Worm (Caenorhabditis elegans) whole organism, young adult: ENCODE results near the gene hoe-1.

Source experiments
- B0035.1 ChIP-seq: sonication (generic microtip); optimal IDR thresholded peaks from 2 replicates; lab custom pipeline; 2016; ENCODE audit warnings: missing genetic modification characterization, mild to moderate bottlenecking, missing compliant biosample characterization, missing genotype, missing genetic modification reagents
- F49E8.2 ChIP-seq: sonication (generic microtip); optimal IDR thresholded peaks from 3 replicates; lab custom pipeline; 2017; ENCODE audit warnings: missing genetic modification characterization, mild to moderate bottlenecking, missing compliant biosample characterization, antibody characterized with exemption, moderate library complexity; ENCODE audit not compliant: insufficient read depth
- F52B5.7 ChIP-seq: sonication (generic microtip); optimal IDR thresholded peaks from 2 replicates; lab custom pipeline; 2016; ENCODE audit warnings: mild to moderate bottlenecking, missing genetic modification characterization, missing compliant biosample characterization
- K11D2.4 ChIP-seq: fragments of 200-800 bp; sonication (Bioruptor generic); IDR thresholded peaks from 2 replicates; pipeline ENCODE4 v1.3.6; 2022; ENCODE audit warnings: missing genetic modification reagents, missing genetic modification characterization, missing compliant biosample characterization
- Y53F4B.3 ChIP-seq: fragments of 200-800 bp; sonication (Bioruptor generic); IDR thresholded peaks from 2 replicates; pipeline ENCODE4 v1.3.6; 2022; ENCODE audit warnings: missing genetic modification reagents, missing genetic modification characterization, missing compliant biosample characterization
- Y56A3A.18 ChIP-seq: fragments of 200-800 bp; sonication (Bioruptor generic); IDR thresholded peaks from 2 replicates; pipeline ENCODE4 v1.3.6; 2022; ENCODE audit warnings: missing genetic modification reagents, missing genetic modification characterization, missing compliant biosample characterization
- Y67H2A.10 ChIP-seq: fragments of 200-800 bp; sonication (Bioruptor generic); conservative IDR thresholded peaks from 2 replicates; pipeline ENCODE4 v1.3.6; 2022; ENCODE audit warnings: missing genetic modification reagents, missing genetic modification characterization, missing compliant biosample characterization
- Y79H2A.3 ChIP-seq: fragments of 200-800 bp; sonication (Bioruptor generic); conservative IDR thresholded peaks from 2 replicates; pipeline ENCODE4 v1.3.6; 2022; ENCODE audit warnings: missing genetic modification reagents, missing genetic modification characterization, missing compliant biosample characterization
- Y95B8A.8 ChIP-seq: fragments of 200-800 bp; sonication (Bioruptor generic); IDR thresholded peaks from 2 replicates; pipeline ENCODE4 v1.3.6; 2022; ENCODE audit warnings: missing genetic modification reagents, missing genetic modification characterization, missing compliant biosample characterization
- ZK185.1 ChIP-seq: sonication (generic microtip); optimal IDR thresholded peaks from 2 replicates; lab custom pipeline; 2016; ENCODE audit warnings: mild to moderate bottlenecking, missing genetic modification characterization, missing compliant biosample characterization; ENCODE audit not compliant: poor library complexity, severe bottlenecking
- aptf-2 ChIP-seq: fragments of 200-800 bp; sonication (Bioruptor generic); conservative IDR thresholded peaks from 2 replicates; pipeline ENCODE4 v1.3.6; 2022; ENCODE audit warnings: missing genetic modification reagents, missing genetic modification characterization, missing compliant biosample characterization
- bed-2 ChIP-seq: fragments of 200-800 bp; sonication (Bioruptor generic); IDR thresholded peaks from 2 replicates; pipeline ENCODE4 v1.3.6; 2022; ENCODE audit warnings: missing genetic modification reagents, missing genetic modification characterization, missing compliant biosample characterization
- ccch-3 ChIP-seq: fragments of 200-800 bp; sonication (Bioruptor generic); optimal IDR thresholded peaks from 2 replicates; lab custom pipeline; 2018; ENCODE audit warnings: mild to moderate bottlenecking, missing genetic modification characterization, missing compliant biosample characterization
- cebp-1 ChIP-seq, 2 experiments: fragments of 200-800 bp in 1 of 2; sonication (Bioruptor generic) in 1 of 2; sonication (generic microtip) in 1 of 2; IDR thresholded peaks in 1 of 2; optimal IDR thresholded peaks in 1 of 2; 2 replicates each; pipeline versions ENCODE4 v1.3.6 to Lab custom; 2017 to 2022; ENCODE audit warnings: missing compliant biosample characterization in 2 of 2, missing genetic modification characterization in 2 of 2, mild to moderate bottlenecking in 1 of 2, missing genetic modification reagents in 1 of 2, moderate library complexity in 1 of 2
- ceh-40 ChIP-seq: fragments of 200-800 bp; sonication (Bioruptor generic); IDR thresholded peaks from 2 replicates; pipeline ENCODE4 v1.3.6; 2022; ENCODE audit warnings: missing genetic modification characterization, missing compliant biosample characterization
- chd-7 ChIP-seq: sonication (generic microtip); optimal IDR thresholded peaks from 2 replicates; lab custom pipeline; 2016; ENCODE audit warnings: mild to moderate bottlenecking, missing genetic modification characterization, moderate library complexity, missing compliant biosample characterization
- dpff-1 ChIP-seq: sonication (generic microtip); optimal IDR thresholded peaks from 2 replicates; lab custom pipeline; 2017; ENCODE audit warnings: mild to moderate bottlenecking, missing genetic modification characterization, missing compliant biosample characterization
- efl-1 ChIP-seq: fragments of 150-350 bp; optimal IDR thresholded peaks from 2 replicates; lab custom pipeline; 2014; ENCODE audit warnings: missing biosample characterization, missing genetic modification reagents, missing genetic modification characterization
- egl-44 ChIP-seq: fragments of 200-800 bp; sonication (Bioruptor generic); IDR thresholded peaks from 2 replicates; pipeline ENCODE4 v1.3.6; 2022; ENCODE audit warnings: missing genetic modification reagents, missing genetic modification characterization, missing compliant biosample characterization
- egrh-3 ChIP-seq: fragments of 200-800 bp; sonication (Bioruptor generic); IDR thresholded peaks from 2 replicates; pipeline ENCODE4 v1.3.6; 2022; ENCODE audit warnings: missing genetic modification reagents, missing genetic modification characterization, missing compliant biosample characterization
- ekl-4 ChIP-seq: fragments of 200-800 bp; sonication (Bioruptor generic); IDR thresholded peaks from 2 replicates; pipeline ENCODE4 v1.3.6; 2022; ENCODE audit warnings: missing genetic modification reagents, missing genetic modification characterization, missing compliant biosample characterization
- gei-17 ChIP-seq: fragments of 200-800 bp; sonication (Bioruptor generic); optimal IDR thresholded peaks from 2 replicates; lab custom pipeline; 2018; ENCODE audit warnings: mild to moderate bottlenecking, missing genetic modification characterization, missing compliant biosample characterization
- him-1 ChIP-seq: sonication (generic microtip); optimal IDR thresholded peaks from 2 replicates; lab custom pipeline; 2016; ENCODE audit warnings: missing genotype, missing genetic modification reagents, missing genetic modification characterization, missing compliant biosample characterization
- hlh-12 ChIP-seq: sonication (generic microtip); optimal IDR thresholded peaks from 2 replicates; lab custom pipeline; 2016; ENCODE audit warnings: missing genetic modification characterization, missing compliant biosample characterization
- hmg-1.2 ChIP-seq: fragments of 200-800 bp; sonication (Bioruptor generic); IDR thresholded peaks from 2 replicates; pipeline ENCODE4 v1.3.6; 2022; ENCODE audit warnings: missing genetic modification reagents, missing genetic modification characterization, missing compliant biosample characterization
- hmg-20 ChIP-seq: fragments of 200-800 bp; sonication (Bioruptor generic); IDR thresholded peaks from 2 replicates; pipeline ENCODE4 v1.3.6; 2022; ENCODE audit warnings: missing genetic modification reagents, missing genetic modification characterization, missing compliant biosample characterization
- hsf-1 ChIP-seq: fragments of 200-800 bp; sonication (Bioruptor generic); IDR thresholded peaks from 2 replicates; pipeline ENCODE4 v1.3.6; 2022; ENCODE audit warnings: missing genetic modification reagents, missing genetic modification characterization, missing compliant biosample characterization
- let-526 ChIP-seq: fragments of 200-800 bp; sonication (Bioruptor generic); IDR thresholded peaks from 2 replicates; pipeline ENCODE4 v1.3.6; 2022; ENCODE audit warnings: missing genetic modification reagents, missing genetic modification characterization, missing compliant biosample characterization
- lin-26 ChIP-seq: fragments of 200-800 bp; sonication (Bioruptor generic); IDR thresholded peaks from 2 replicates; pipeline ENCODE4 v1.3.6; 2022; ENCODE audit warnings: missing genetic modification reagents, missing genetic modification characterization, missing compliant biosample characterization
- lin-54 ChIP-seq: fragments of 200-800 bp; sonication (Bioruptor generic); optimal IDR thresholded peaks from 2 replicates; lab custom pipeline; 2018; ENCODE audit warnings: mild to moderate bottlenecking, missing genetic modification characterization, missing compliant biosample characterization
- lir-1 ChIP-seq: fragments of 200-800 bp; sonication (Bioruptor generic); conservative IDR thresholded peaks from 2 replicates; pipeline ENCODE4 v1.3.6; 2022; ENCODE audit warnings: missing genetic modification reagents, missing genetic modification characterization, missing compliant biosample characterization
- madf-8 ChIP-seq: fragments of 200-800 bp; sonication (Bioruptor generic); conservative IDR thresholded peaks from 2 replicates; pipeline ENCODE4 v1.3.6; 2022; ENCODE audit warnings: missing genetic modification reagents, missing genetic modification characterization, missing compliant biosample characterization
- mcd-1 ChIP-seq: fragments of 200-800 bp; sonication (Bioruptor generic); IDR thresholded peaks from 2 replicates; pipeline ENCODE4 v1.3.6; 2022; ENCODE audit warnings: missing genetic modification reagents, missing genetic modification characterization, missing compliant biosample characterization
- nfya-2 ChIP-seq: fragments of 200-800 bp; sonication (Bioruptor generic); IDR thresholded peaks from 2 replicates; pipeline ENCODE4 v1.3.6; 2022; ENCODE audit warnings: missing genetic modification reagents, missing genetic modification characterization, missing compliant biosample characterization
- nfyb-1 ChIP-seq: fragments of 200-800 bp; sonication (Bioruptor generic); IDR thresholded peaks from 2 replicates; pipeline ENCODE4 v1.3.6; 2022; ENCODE audit warnings: missing genetic modification reagents, missing genetic modification characterization, missing compliant biosample characterization
- nhr-120 ChIP-seq: fragments of 200-800 bp; sonication (Bioruptor generic); IDR thresholded peaks from 2 replicates; pipeline ENCODE4 v1.3.6; 2022; ENCODE audit warnings: missing genetic modification characterization, missing compliant biosample characterization
- nhr-80 ChIP-seq: sonication (generic microtip); optimal IDR thresholded peaks from 2 replicates; lab custom pipeline; 2016; ENCODE audit warnings: missing genetic modification characterization, missing compliant biosample characterization
- nhr-90 ChIP-seq: sonication (generic microtip); optimal IDR thresholded peaks from 2 replicates; lab custom pipeline; 2016; ENCODE audit warnings: missing genotype, mild to moderate bottlenecking, missing genetic modification characterization, missing compliant biosample characterization
- pbrm-1 ChIP-seq: fragments of 200-800 bp; sonication (Bioruptor generic); IDR thresholded peaks from 2 replicates; pipeline ENCODE4 v1.3.6; 2022; ENCODE audit warnings: missing genetic modification reagents, missing genetic modification characterization, missing compliant biosample characterization
- repo-1 ChIP-seq: sonication (generic microtip); optimal IDR thresholded peaks from 2 replicates; lab custom pipeline; 2017; ENCODE audit warnings: mild to moderate bottlenecking, missing genetic modification characterization, missing compliant biosample characterization
- sea-2 ChIP-seq: fragments of 200-800 bp; sonication (Bioruptor generic); IDR thresholded peaks from 2 replicates; pipeline ENCODE4 v1.3.6; 2022; ENCODE audit warnings: missing genetic modification characterization, missing compliant biosample characterization
- unc-130 ChIP-seq: sonication (generic microtip); optimal IDR thresholded peaks from 2 replicates; lab custom pipeline; 2016; ENCODE audit warnings: missing genetic modification reagents, missing genetic modification characterization, missing compliant biosample characterization
- ztf-18 ChIP-seq: sonication (generic microtip); optimal IDR thresholded peaks from 2 replicates; lab custom pipeline; 2016; ENCODE audit warnings: missing genotype, mild to moderate bottlenecking, missing genetic modification characterization, missing compliant biosample characterization
- ztf-22 ChIP-seq: fragments of 200-800 bp; sonication (Bioruptor generic); optimal IDR thresholded peaks from 2 replicates; lab custom pipeline; 2018; ENCODE audit warnings: mild to moderate bottlenecking, missing genetic modification characterization, moderate library complexity, missing compliant biosample characterization
- ztf-28 ChIP-seq: fragments of 200-800 bp; sonication (Bioruptor generic); IDR thresholded peaks from 2 replicates; pipeline ENCODE4 v1.3.6; 2022; ENCODE audit warnings: missing genetic modification reagents, missing genetic modification characterization, missing compliant biosample characterization
- ztf-3 ChIP-seq: fragments of 200-800 bp; sonication (Bioruptor generic); optimal IDR thresholded peaks from 2 replicates; lab custom pipeline; 2018; ENCODE audit warnings: mild to moderate bottlenecking, missing genetic modification characterization, missing compliant biosample characterization

hoe-1 gene

ce11 chrIV:4737258-4737657 is 6.8 kb downstream of the hoe-1 start, which contains the start of gene fbxb-78:
fbxb-78 (plus strand) TSS chrIV:4737558.
- TF ChIP-seq ccch-3 (GFP tag; lab: Kevin White, UChicago) (no peak), egrh-3 (GFP tag; lab: Robert Waterston, UW) (no peak), Y67H2A.10 (no peak), hlh-12 (tag; lab: Kevin White, UChicago) (no peak), Y56A3A.18 (GFP tag; lab: Robert Waterston, UW) (no peak), lin-54 (GFP tag; lab: Kevin White, UChicago) (no peak), F52B5.7 (tag; lab: Kevin White, UChicago) (no peak), K11D2.4 (GFP tag; lab: Robert Waterston, UW) (no peak), lir-1 (GFP tag; lab: Robert Waterston, UW) (no peak), efl-1 (GFP tag; lab: Kevin White, UChicago) (no peak), cebp-1 (GFP tag; IDR thresholded peaks at IDR 0.05; lab: Robert Waterston, UW) (no peak), cebp-1 (tag; optimal IDR thresholded peaks at IDR 0.05; lab: Kevin White, UChicago) (no peak), Y53F4B.3 (GFP tag; lab: Robert Waterston, UW) (no peak), ztf-22 (GFP tag; lab: Kevin White, UChicago) (no peak), F49E8.2 (tag; lab: Kevin White, UChicago) (no peak), hsf-1 (GFP tag; lab: Robert Waterston, UW) (no peak), chd-7 (tag; lab: Kevin White, UChicago) (no peak), unc-130 (no peak), dpff-1 (tag; lab: Kevin White, UChicago) (no peak)

DNA sequence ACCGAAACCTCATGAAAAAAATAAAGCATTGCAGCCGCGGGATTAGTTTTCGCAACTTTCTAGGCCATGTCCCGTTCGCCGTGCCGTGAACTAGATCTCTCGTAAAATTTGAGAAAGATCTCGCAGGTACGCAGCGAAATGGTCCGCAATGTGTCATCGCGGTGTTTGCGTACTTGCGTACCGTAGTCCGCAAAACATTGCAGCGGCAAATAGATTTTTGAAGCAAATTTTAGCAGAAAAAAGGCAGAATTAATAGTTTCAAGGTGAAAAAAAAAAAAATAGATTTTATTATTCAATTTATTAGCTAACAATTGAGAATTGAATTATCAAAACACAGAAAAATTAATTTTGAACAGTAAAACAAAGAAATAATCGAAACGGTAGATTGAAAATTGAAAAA is 16.1 kb downstream of the hoe-1 start:
- TF ChIP-seq sea-2 (GFP tag; lab: Robert Waterston, UW) (peak; percentile 100), egl-44 (peak; percentile 99), nhr-120 (GFP tag; lab: Robert Waterston, UW) (peak; percentile 90; the same call in 1 of the 2 replicates), ztf-18 (peak; percentile 88), egrh-3 (GFP tag; lab: Robert Waterston, UW) (peak; percentile 94), K11D2.4 (GFP tag; lab: Robert Waterston, UW) (peak; percentile 100), madf-8 (GFP tag; lab: Robert Waterston, UW) (peak; percentile 87), hsf-1 (GFP tag; lab: Robert Waterston, UW) (peak; percentile 94), nfya-2 (0 out of 2 replicates have a peak, but pooled peaks have one; percentile 39), nhr-80 (tag; lab: Kevin White, UChicago) (peak; percentile 81), ztf-22 (GFP tag; lab: Kevin White, UChicago) (peak; percentile 66), ztf-3 (peak; percentile 77), nhr-90 (tag; lab: Kevin White, UChicago) (peak; percentile 76), nfyb-1 (GFP tag; lab: Robert Waterston, UW) (peak; percentile 99), ekl-4 (GFP tag; lab: Robert Waterston, UW) (peak; percentile 98), Y79H2A.3 (peak; percentile 96), him-1 (peak; percentile 48), mcd-1 (GFP tag; lab: Robert Waterston, UW) (peak; percentile 100), pbrm-1 (GFP tag; lab: Robert Waterston, UW) (peak; percentile 99), bed-2 (GFP tag; lab: Robert Waterston, UW) (peak; percentile 100), ceh-40 (GFP tag; lab: Robert Waterston, UW) (peak; percentile 82), Y95B8A.8 (GFP tag; lab: Robert Waterston, UW) (peak; percentile 99), aptf-2 (GFP tag; lab: Robert Waterston, UW) (peak; percentile 98), efl-1 (GFP tag; lab: Kevin White, UChicago) (peak; percentile 18), ccch-3 (GFP tag; lab: Kevin White, UChicago) (peak; percentile 52), lin-26 (peak; percentile 97), ZK185.1 (tag; lab: Kevin White, UChicago) (peak; percentile 73), B0035.1 (tag; lab: Kevin White, UChicago) (peak; percentile 83), hmg-20 (GFP tag; lab: Robert Waterston, UW) (peak; percentile 95), let-526 (peak; percentile 98), hmg-1.2 (GFP tag; lab: Robert Waterston, UW) (peak; percentile 100), ztf-28 (GFP tag; lab: Robert Waterston, UW) (peak; percentile 100), gei-17 (GFP tag; lab: Kevin White, UChicago) (peak; percentile 72), repo-1 (tag; lab: Kevin White, UChicago) (peak; percentile 77)
